Worm (Caenorhabditis elegans): ENCODE measurements around the gene F59D12.3.

ce11 chrX:15640603-15641002 is 10.2 kb downstream of the F59D12.3 start, which contains the start of gene K09E9.7:
- TF ChIP-seq alr-1 (tag; optimal IDR thresholded peaks at IDR 0.05) (no peak), gmeb-1 (tag; optimal IDR thresholded peaks at IDR 0.05) (no peak), snpc-4 (tag; optimal IDR thresholded peaks at IDR 0.05) (no peak), ama-1 (optimal IDR thresholded peaks at IDR 0.05) (no peak), egl-27 (tag; optimal IDR thresholded peaks at IDR 0.05) (no peak), nhr-23 (tag; optimal IDR thresholded peaks at IDR 0.05) (no peak), lsy-2 (tag; optimal IDR thresholded peaks at IDR 0.05) (no peak), ztf-11 (tag; optimal IDR thresholded peaks at IDR 0.05) (no peak), ZK546.5 (tag; optimal IDR thresholded peaks at IDR 0.05) (no peak), aly-2 (tag; optimal IDR thresholded peaks at IDR 0.05) (no peak), unc-62 (GFP tag; optimal IDR thresholded peaks at IDR 0.05) (no peak), lin-11 (tag; optimal IDR thresholded peaks at IDR 0.05) (no peak)
